Fruit fly (Drosophila melanogaster) whole organism, embryonic: Measurements from ENCODE around the gene UQCR-14L.
A peak's percentile ranks its signal among the peaks of the same experiment; 100 is the strongest.

ENCODE experiments used
- CG10565 ChIP-seq: fragments of 200-800 bp; sonication (Bioruptor generic); optimal IDR thresholded peaks from 3 replicates; lab custom pipeline; 2016; ENCODE audit warnings: missing biosample characterization, mild to moderate bottlenecking, missing genetic modification characterization
- CG13624 ChIP-seq: fragments of 200-800 bp; sonication (Bioruptor generic); optimal IDR thresholded peaks from 2 replicates; lab custom pipeline; 2016; ENCODE audit warnings: missing biosample characterization, missing genetic modification characterization
- CG15073 ChIP-seq: fragments of 200-800 bp; sonication (Bioruptor generic); optimal IDR thresholded peaks from 2 replicates; lab custom pipeline; 2016; ENCODE audit warnings: missing biosample characterization, missing genetic modification characterization
- CG15696 ChIP-seq: fragments of 200-800 bp; sonication (Bioruptor generic); optimal IDR thresholded peaks from 2 replicates; lab custom pipeline; 2019; ENCODE audit warnings: missing biosample characterization, mild to moderate bottlenecking, missing genetic modification characterization, moderate library complexity
- CG1647 ChIP-seq: fragments of 200-800 bp; sonication (Bioruptor generic); optimal IDR thresholded peaks from 3 replicates; lab custom pipeline; 2016; ENCODE audit warnings: missing biosample characterization, missing genetic modification characterization
- CG17359 ChIP-seq: fragments of 200-800 bp; sonication (Bioruptor generic); optimal IDR thresholded peaks from 3 replicates; lab custom pipeline; 2018; ENCODE audit warnings: missing biosample characterization, mild to moderate bottlenecking, missing genetic modification characterization, moderate library complexity
- CG1832 ChIP-seq: fragments of 200-800 bp; sonication (Bioruptor generic); optimal IDR thresholded peaks from 2 replicates; lab custom pipeline; 2017; ENCODE audit warnings: missing biosample characterization, mild to moderate bottlenecking, missing genetic modification characterization, inconsistent platforms
- CG2202 ChIP-seq: fragments of 200-800 bp; sonication (Bioruptor generic); optimal IDR thresholded peaks from 2 replicates; lab custom pipeline; 2018; ENCODE audit warnings: missing biosample characterization, mild to moderate bottlenecking, missing genetic modification characterization
- CG3847 ChIP-seq: fragments of 200-800 bp; sonication (Bioruptor generic); IDR thresholded peaks from 2 replicates; pipeline ENCODE4 v1.3.6; 2022; ENCODE audit warnings: missing biosample characterization, missing genetic modification characterization
- CG42726 ChIP-seq: fragments of 200-800 bp; sonication (Bioruptor generic); IDR thresholded peaks from 2 replicates; pipeline ENCODE4 v1.3.6; 2022; ENCODE audit warnings: missing biosample characterization, missing genetic modification characterization; ENCODE audit not compliant: partially characterized antibody
- CG7556 ChIP-seq: fragments of 200-800 bp; sonication (Bioruptor generic); optimal IDR thresholded peaks from 2 replicates; lab custom pipeline; 2017; ENCODE audit warnings: missing biosample characterization, mild to moderate bottlenecking, missing genetic modification characterization
- CG8359 ChIP-seq: fragments of 200-800 bp; sonication (Bioruptor generic); optimal IDR thresholded peaks from 2 replicates; lab custom pipeline; 2017; ENCODE audit warnings: missing biosample characterization, mild to moderate bottlenecking, missing genetic modification characterization, borderline replicate concordance
- CG9437 ChIP-seq: fragments of 200-800 bp; sonication (Bioruptor generic); optimal IDR thresholded peaks from 2 replicates; lab custom pipeline; 2018; ENCODE audit warnings: missing biosample characterization, mild to moderate bottlenecking, missing genetic modification characterization
- CrebB ChIP-seq: fragments of 200-800 bp; sonication (Bioruptor generic); optimal IDR thresholded peaks from 3 replicates; lab custom pipeline; 2018; ENCODE audit warnings: missing biosample characterization, mild to moderate bottlenecking, missing genetic modification characterization
- Gug ChIP-seq: fragments of 200-800 bp; sonication (Bioruptor generic); IDR thresholded peaks from 4 replicates; pipeline ENCODE4 v1.3.6; 2022; ENCODE audit warnings: missing biosample characterization, missing genetic modification characterization
- HLH54F ChIP-seq: fragments of 200-800 bp; sonication (Bioruptor generic); optimal IDR thresholded peaks from 3 replicates; lab custom pipeline; 2016; ENCODE audit warnings: missing biosample characterization, missing genetic modification characterization
- Nf-YA ChIP-seq: fragments of 200-800 bp; sonication (Bioruptor generic); IDR thresholded peaks from 2 replicates; pipeline ENCODE4 v1.3.6; 2022; ENCODE audit warnings: missing biosample characterization, missing genetic modification characterization
- Opbp ChIP-seq: fragments of 200-800 bp; sonication (Bioruptor generic); IDR thresholded peaks from 3 replicates; pipeline ENCODE4 v1.3.6; 2022; ENCODE audit warnings: missing biosample characterization, missing genetic modification characterization; ENCODE audit not compliant: partially characterized antibody
- Scr ChIP-seq: fragments of 200-800 bp; sonication (Bioruptor generic); IDR thresholded peaks from 2 replicates; pipeline ENCODE4 v1.3.6; 2022; ENCODE audit warnings: missing biosample characterization, missing genetic modification characterization; ENCODE audit not compliant: partially characterized antibody
- Sox100B ChIP-seq: fragments of 200-800 bp; sonication (Bioruptor generic); optimal IDR thresholded peaks from 3 replicates; lab custom pipeline; 2018; ENCODE audit warnings: missing biosample characterization, mild to moderate bottlenecking, missing genetic modification characterization
- Stat92E ChIP-seq, 3 experiments: fragments of >200 bp in 2 of 3; fragments of 200-800 bp in 1 of 3; sonication (Bioruptor generic) in 1 of 3; optimal IDR thresholded peaks; 2 replicates each; lab custom pipeline; 2017 to 2019; ENCODE audit warnings: missing biosample characterization in 3 of 3, missing genetic modification characterization in 3 of 3, mild to moderate bottlenecking in 1 of 3, moderate library complexity in 1 of 3
- TFAM ChIP-seq: fragments of 200-800 bp; sonication (Bioruptor generic); optimal IDR thresholded peaks from 2 replicates; lab custom pipeline; 2017; ENCODE audit warnings: missing biosample characterization, missing genetic modification characterization, inconsistent platforms
- amos ChIP-seq: fragments of 200-800 bp; sonication (Bioruptor generic); IDR thresholded peaks from 2 replicates; pipeline ENCODE4 v1.3.6; 2022; ENCODE audit warnings: missing biosample characterization, missing genetic modification characterization; ENCODE audit not compliant: partially characterized antibody
- aop ChIP-seq: fragments of 200-800 bp; sonication (Bioruptor generic); IDR thresholded peaks from 2 replicates; pipeline ENCODE4 v1.3.6; 2022; ENCODE audit warnings: missing biosample characterization, missing genetic modification characterization
- ash1 ChIP-seq: fragments of 200-800 bp; sonication (Bioruptor generic); optimal IDR thresholded peaks from 2 replicates; lab custom pipeline; 2018; ENCODE audit warnings: missing biosample characterization, mild to moderate bottlenecking, missing genetic modification characterization
- bbx ChIP-seq: fragments of 200-800 bp; sonication (Bioruptor generic); IDR thresholded peaks from 2 replicates; pipeline ENCODE4 v1.3.6; 2022; ENCODE audit warnings: missing biosample characterization, missing genetic modification characterization; ENCODE audit not compliant: partially characterized antibody
- caup ChIP-seq: fragments of 200-800 bp; sonication (Bioruptor generic); optimal IDR thresholded peaks from 3 replicates; lab custom pipeline; 2017; ENCODE audit warnings: missing biosample characterization, mild to moderate bottlenecking, missing genetic modification characterization, moderate library complexity; ENCODE audit not compliant: severe bottlenecking
- chm ChIP-seq: fragments of 200-800 bp; sonication (Bioruptor generic); IDR thresholded peaks from 2 replicates; pipeline ENCODE4 v1.3.6; 2022; ENCODE audit warnings: missing biosample characterization, missing genetic modification characterization
- eve ChIP-seq, 2 experiments: fragments of >200 bp; optimal IDR thresholded peaks; 2 replicates each; lab custom pipeline; 2017; ENCODE audit warnings: missing biosample characterization in 2 of 2, missing genetic modification characterization in 2 of 2
- fd102C ChIP-seq: fragments of 200-800 bp; sonication (Bioruptor generic); optimal IDR thresholded peaks from 2 replicates; lab custom pipeline; 2018; ENCODE audit warnings: missing biosample characterization, mild to moderate bottlenecking, missing genetic modification characterization, moderate library complexity
- fd3F ChIP-seq: fragments of 200-800 bp; sonication (Bioruptor generic); optimal IDR thresholded peaks from 2 replicates; lab custom pipeline; 2018; ENCODE audit warnings: missing biosample characterization, mild to moderate bottlenecking, missing genetic modification characterization, moderate library complexity
- fru ChIP-seq: fragments of >200 bp; optimal IDR thresholded peaks from 2 replicates; lab custom pipeline; 2017
- gcm ChIP-seq: fragments of 200-800 bp; sonication (Bioruptor generic); optimal IDR thresholded peaks from 2 replicates; lab custom pipeline; 2019; ENCODE audit warnings: missing biosample characterization, mild to moderate bottlenecking, missing genetic modification characterization, moderate library complexity
- h ChIP-seq: fragments of >200 bp; optimal IDR thresholded peaks from 2 replicates; lab custom pipeline; 2017
- ham ChIP-seq: fragments of 200-800 bp; sonication (Bioruptor generic); IDR thresholded peaks from 2 replicates; pipeline ENCODE4 v1.3.6; 2022; ENCODE audit warnings: missing biosample characterization, missing genetic modification characterization
- her ChIP-seq: fragments of 200-800 bp; sonication (Bioruptor generic); optimal IDR thresholded peaks from 2 replicates; lab custom pipeline; 2016; ENCODE audit warnings: missing biosample characterization, missing genetic modification characterization
- jing ChIP-seq: fragments of 200-800 bp; sonication (Bioruptor generic); optimal IDR thresholded peaks from 2 replicates; lab custom pipeline; 2018; ENCODE audit warnings: missing biosample characterization, mild to moderate bottlenecking, missing genetic modification characterization
- lab ChIP-seq: fragments of 200-800 bp; sonication (Bioruptor generic); optimal IDR thresholded peaks from 3 replicates; lab custom pipeline; 2017; ENCODE audit warnings: missing biosample characterization, missing genetic modification characterization, mild to moderate bottlenecking, moderate library complexity, missing genetic modification reagents
- mam ChIP-seq: fragments of 200-800 bp; sonication (Bioruptor generic); optimal IDR thresholded peaks from 3 replicates; lab custom pipeline; 2016; ENCODE audit warnings: missing biosample characterization, missing genetic modification characterization
- nmo ChIP-seq: fragments of 200-800 bp; sonication (Bioruptor generic); optimal IDR thresholded peaks from 2 replicates; lab custom pipeline; 2018; ENCODE audit warnings: missing biosample characterization, mild to moderate bottlenecking, missing genetic modification characterization, moderate library complexity
- pb ChIP-seq: fragments of 200-800 bp; sonication (Bioruptor generic); optimal IDR thresholded peaks from 3 replicates; lab custom pipeline; 2016; ENCODE audit warnings: missing biosample characterization, missing genetic modification characterization
- pzg ChIP-seq: fragments of 200-800 bp; sonication (Bioruptor generic); optimal IDR thresholded peaks from 3 replicates; lab custom pipeline; 2018; ENCODE audit warnings: missing biosample characterization, mild to moderate bottlenecking, missing genetic modification characterization, moderate library complexity
- salm ChIP-seq: fragments of 200-800 bp; sonication (Bioruptor generic); optimal IDR thresholded peaks from 2 replicates; lab custom pipeline; 2018; ENCODE audit warnings: missing biosample characterization, mild to moderate bottlenecking, missing genetic modification characterization
- sim ChIP-seq: fragments of 200-800 bp; sonication (Bioruptor generic); IDR thresholded peaks from 2 replicates; pipeline ENCODE4 v1.3.6; 2022; ENCODE audit warnings: missing biosample characterization, missing genetic modification characterization
- ssp ChIP-seq: fragments of 200-800 bp; sonication (Bioruptor generic); IDR thresholded peaks from 2 replicates; pipeline ENCODE4 v1.3.6; 2022; ENCODE audit warnings: missing biosample characterization, missing genetic modification characterization
- stc ChIP-seq: fragments of 200-800 bp; sonication (Bioruptor generic); IDR thresholded peaks from 2 replicates; pipeline ENCODE4 v1.3.6; 2022; ENCODE audit warnings: missing biosample characterization, missing genetic modification characterization
- tna ChIP-seq: fragments of 200-800 bp; sonication (Bioruptor generic); IDR thresholded peaks from 2 replicates; pipeline ENCODE4 v1.3.6; 2022; ENCODE audit warnings: missing biosample characterization, missing genetic modification characterization; ENCODE audit not compliant: partially characterized antibody
- trem ChIP-seq: fragments of 200-800 bp; optimal IDR thresholded peaks from 3 replicates; lab custom pipeline; 2019; ENCODE audit warnings: missing biosample characterization, mild to moderate bottlenecking, missing genetic modification characterization, moderate library complexity
- vvl ChIP-seq: fragments of 200-800 bp; sonication (Bioruptor generic); IDR thresholded peaks from 2 replicates; pipeline ENCODE4 v1.3.6; 2022; ENCODE audit warnings: missing biosample characterization, missing genetic modification characterization

The UQCR-14L gene

dm6 chr3R:28336046-28336771 lies 42.4 kb downstream of the UQCR-14L start, which contains the start of gene larp (continued):
- TF ChIP-seq her (GFP tag; lab: Kevin White, UChicago) = no peak
- no peak for TF ChIP-seq CG8359
- peak; percentile 86 for TF ChIP-seq trem (tag; lab: Kevin White, UChicago)
- peak; percentile 59 for TF ChIP-seq fd3F (GFP tag; lab: Kevin White, UChicago)
- peak; percentile 61 for TF ChIP-seq ssp
- peak; percentile 64 for TF ChIP-seq CG15696 (tag; lab: Kevin White, UChicago)
- TF ChIP-seq vvl (GFP tag; lab: Robert Waterston, UW) = peak; percentile 87
- peak; percentile 86; the same call in 3 of the 4 replicates for TF ChIP-seq Gug
- no peak for TF ChIP-seq salm
- TF ChIP-seq CrebB (tag; lab: Kevin White, UChicago) = no peak
- peak; percentile 56 for TF ChIP-seq CG13624 (GFP tag; lab: Kevin White, UChicago)
- TF ChIP-seq CG42726 (GFP tag; lab: Robert Waterston, UW) = peak; percentile 97
- no peak for TF ChIP-seq ham (GFP tag; lab: Robert Waterston, UW)
- TF ChIP-seq jing (GFP tag; lab: Kevin White, UChicago) = no peak
- 0 out of 2 replicates have a peak, but pooled peaks have one; percentile 33 for TF ChIP-seq stc (GFP tag; lab: Robert Waterston, UW)
- peak; percentile 31; the same call in 1 of the 2 replicates for TF ChIP-seq aop (GFP tag; lab: Robert Waterston, UW)
- TF ChIP-seq CG1832 (GFP tag; lab: Kevin White, UChicago) = peak; percentile 80
- peak; percentile 98 for TF ChIP-seq CG9437 (GFP tag; lab: Kevin White, UChicago)
- peak; percentile 51; the same call in 1 of the 2 replicates for TF ChIP-seq Nf-YA
- TF ChIP-seq fru (lab: Kevin White, UChicago) = no peak
- TF ChIP-seq pb (GFP tag; lab: Kevin White, UChicago) = no peak
- peak; percentile 82 for TF ChIP-seq CG3847 (GFP tag; lab: Robert Waterston, UW)
- TF ChIP-seq CG15073 = no peak
- TF ChIP-seq sim (GFP tag; lab: Robert Waterston, UW) = no peak
- TF ChIP-seq nmo (GFP tag; lab: Kevin White, UChicago) = peak; percentile 80
- peak; percentile 68 for TF ChIP-seq pzg (GFP tag; lab: Kevin White, UChicago)
- peak; percentile 67 for TF ChIP-seq HLH54F (GFP tag; lab: Kevin White, UChicago)
- no peak for TF ChIP-seq TFAM (GFP tag; lab: Kevin White, UChicago)
- TF ChIP-seq tna = peak; percentile 85
- TF ChIP-seq CG10565 (GFP tag; lab: Kevin White, UChicago) = no peak
- peak; percentile 43 for TF ChIP-seq chm (GFP tag; lab: Robert Waterston, UW)
- TF ChIP-seq lab (GFP tag; lab: Kevin White, UChicago) = peak; percentile 51
- TF ChIP-seq ash1 (GFP tag; lab: Kevin White, UChicago) = no peak
- peak; percentile 25 for TF ChIP-seq CG7556
- peak; percentile 51 for TF ChIP-seq CG1647
- peak; percentile 32 for TF ChIP-seq caup
- TF ChIP-seq eve (GFP tag; optimal IDR thresholded peaks at IDR 0.05; lab: Kevin White, UChicago) = no peak
- peak; percentile 97 for TF ChIP-seq Opbp (GFP tag; lab: Robert Waterston, UW)
- peak; percentile 16 for TF ChIP-seq gcm (GFP tag; lab: Kevin White, UChicago)
- TF ChIP-seq amos = peak; percentile 98; the same call in 1 of the 2 replicates
- peak; percentile 12 for TF ChIP-seq CG2202 (tag; lab: Kevin White, UChicago)
- TF ChIP-seq fd102C (GFP tag; lab: Kevin White, UChicago) = no peak
- peak; percentile 55 for TF ChIP-seq Sox100B (GFP tag; lab: Kevin White, UChicago)
- no peak for TF ChIP-seq h (lab: Kevin White, UChicago)
- peak; percentile 97 for TF ChIP-seq bbx
- TF ChIP-seq CG17359 = peak; percentile 51
- TF ChIP-seq Stat92E (GFP tag; optimal IDR thresholded peaks at IDR 0.05; lab: Kevin White, UChicago) = no peak
- peak; percentile 96 for TF ChIP-seq Scr (GFP tag; lab: Robert Waterston, UW)
- peak; percentile 77 for TF ChIP-seq mam (GFP tag; lab: Kevin White, UChicago)
